Worm (Caenorhabditis elegans) whole organism, mixed stage, embryonic: ENCODE results near the gene C47D12.2.
A peak's percentile ranks its signal among the peaks of the same experiment; 100 is the strongest.

Experiments used
- M03D4.4 ChIP-seq: sonication (generic microtip); optimal IDR thresholded peaks from 2 replicates; lab custom pipeline; 2017; ENCODE audit warnings: mild to moderate bottlenecking, missing genetic modification characterization, missing compliant biosample characterization
- bed-3 ChIP-seq: fragments of 200-800 bp; sonication (Bioruptor generic); optimal IDR thresholded peaks from 3 replicates; lab custom pipeline; 2018; ENCODE audit warnings: mild to moderate bottlenecking, missing genetic modification characterization, moderate library complexity, missing compliant biosample characterization
- blmp-1 ChIP-seq: fragments of 150-350 bp; optimal IDR thresholded peaks from 2 replicates; lab custom pipeline; 2014; ENCODE audit warnings: missing biosample characterization, missing genetic modification characterization
- ceh-39 ChIP-seq: fragments of 150-350 bp; optimal IDR thresholded peaks from 2 replicates; lab custom pipeline; 2014; ENCODE audit warnings: missing biosample characterization, missing genetic modification characterization
- ceh-43 ChIP-seq: fragments of 200-800 bp; sonication (Bioruptor generic); optimal IDR thresholded peaks from 2 replicates; lab custom pipeline; 2018; ENCODE audit warnings: mild to moderate bottlenecking, missing genetic modification characterization, moderate library complexity, missing compliant biosample characterization
- ceh-83 ChIP-seq: fragments of 200-800 bp; sonication (Bioruptor generic); optimal IDR thresholded peaks from 2 replicates; lab custom pipeline; 2018; ENCODE audit warnings: mild to moderate bottlenecking, missing genetic modification characterization, missing compliant biosample characterization
- ces-1 ChIP-seq: fragments of 150-350 bp; optimal IDR thresholded peaks from 2 replicates; lab custom pipeline; 2014; ENCODE audit warnings: missing biosample characterization, missing genetic modification reagents, missing genetic modification characterization
- cnd-1 ChIP-seq: fragments of 200-800 bp; sonication (Bioruptor generic); optimal IDR thresholded peaks from 2 replicates; lab custom pipeline; 2018; ENCODE audit warnings: mild to moderate bottlenecking, missing genetic modification characterization, missing compliant biosample characterization
- drap-1 ChIP-seq: fragments of 200-800 bp; sonication (Bioruptor generic); optimal IDR thresholded peaks from 3 replicates; lab custom pipeline; 2018; ENCODE audit warnings: mild to moderate bottlenecking, missing genetic modification characterization, missing compliant biosample characterization
- elt-1 ChIP-seq: sonication (generic microtip); optimal IDR thresholded peaks from 2 replicates; lab custom pipeline; 2017; ENCODE audit warnings: missing genetic modification characterization, mild to moderate bottlenecking, missing compliant biosample characterization, antibody characterized with exemption, moderate library complexity, borderline replicate concordance; ENCODE audit not compliant: insufficient read depth
- elt-3 ChIP-seq: fragments of 150-350 bp; optimal IDR thresholded peaks from 2 replicates; lab custom pipeline; 2014; ENCODE audit warnings: missing biosample characterization, missing genetic modification characterization
- flh-1 ChIP-seq: fragments of 200-800 bp; sonication (Bioruptor generic); optimal IDR thresholded peaks from 2 replicates; lab custom pipeline; 2018; ENCODE audit warnings: mild to moderate bottlenecking, missing genetic modification characterization, moderate library complexity, missing compliant biosample characterization
- ham-2 ChIP-seq: fragments of 200-800 bp; sonication (Bioruptor generic); optimal IDR thresholded peaks from 2 replicates; lab custom pipeline; 2018; ENCODE audit warnings: mild to moderate bottlenecking, missing genetic modification characterization, missing compliant biosample characterization
- hlh-1 ChIP-seq: fragments of 150-350 bp; optimal IDR thresholded peaks from 2 replicates; lab custom pipeline; 2014; ENCODE audit warnings: missing biosample characterization, missing genetic modification reagents, missing genetic modification characterization
- lin-13 ChIP-seq: fragments of 150-350 bp; optimal IDR thresholded peaks from 2 replicates; lab custom pipeline; 2014; ENCODE audit warnings: missing biosample characterization, missing genetic modification characterization
- lin-32 ChIP-seq: fragments of 200-800 bp; sonication (Bioruptor generic); optimal IDR thresholded peaks from 2 replicates; lab custom pipeline; 2018; ENCODE audit warnings: mild to moderate bottlenecking, missing genetic modification characterization, missing compliant biosample characterization
- lsy-2 ChIP-seq: fragments of 150-350 bp; optimal IDR thresholded peaks from 2 replicates; lab custom pipeline; 2014; ENCODE audit warnings: missing biosample characterization, missing genetic modification characterization
- mab-5 ChIP-seq: fragments of 150-350 bp; optimal IDR thresholded peaks from 2 replicates; lab custom pipeline; 2014; ENCODE audit warnings: missing biosample characterization, missing genetic modification characterization
- mep-1 ChIP-seq: fragments of 150-350 bp; optimal IDR thresholded peaks from 2 replicates; lab custom pipeline; 2017; ENCODE audit warnings: missing biosample characterization, missing genetic modification reagents, missing genetic modification characterization, inconsistent platforms
- mls-2 ChIP-seq: sonication (generic microtip); optimal IDR thresholded peaks from 2 replicates; lab custom pipeline; 2016; ENCODE audit warnings: mild to moderate bottlenecking, missing genetic modification characterization, moderate library complexity, missing compliant biosample characterization
- nhr-12 ChIP-seq: fragments of 150-350 bp; optimal IDR thresholded peaks from 2 replicates; lab custom pipeline; 2014; ENCODE audit warnings: missing biosample characterization, missing genetic modification characterization
- nhr-2 ChIP-seq: fragments of 150-350 bp; optimal IDR thresholded peaks from 2 replicates; lab custom pipeline; 2014; ENCODE audit warnings: missing biosample characterization, missing genetic modification characterization
- nhr-237 ChIP-seq: fragments of 150-350 bp; optimal IDR thresholded peaks from 2 replicates; lab custom pipeline; 2014; ENCODE audit warnings: missing biosample characterization, missing genetic modification characterization
- nhr-28 ChIP-seq: fragments of 150-350 bp; optimal IDR thresholded peaks from 2 replicates; lab custom pipeline; 2014; ENCODE audit warnings: missing biosample characterization, missing genetic modification characterization
- nhr-76 ChIP-seq: sonication (generic microtip); optimal IDR thresholded peaks from 2 replicates; lab custom pipeline; 2017; ENCODE audit warnings: missing biosample characterization, missing genetic modification characterization
- pha-4 ChIP-seq: fragments of 150-350 bp; optimal IDR thresholded peaks from 2 replicates; lab custom pipeline; 2018; ENCODE audit warnings: missing biosample characterization, missing genetic modification reagents, missing genetic modification characterization
- sem-2 ChIP-seq: fragments of 200-800 bp; sonication (Bioruptor generic); optimal IDR thresholded peaks from 2 replicates; lab custom pipeline; 2018; ENCODE audit warnings: mild to moderate bottlenecking, missing genetic modification characterization, missing compliant biosample characterization
- snpc-4 ChIP-seq: fragments of 150-350 bp; optimal IDR thresholded peaks from 2 replicates; lab custom pipeline; 2014; ENCODE audit warnings: missing biosample characterization, missing genetic modification characterization
- sptf-1 ChIP-seq: sonication (generic microtip); optimal IDR thresholded peaks from 2 replicates; lab custom pipeline; 2017; ENCODE audit warnings: mild to moderate bottlenecking, missing genetic modification characterization, moderate library complexity, missing compliant biosample characterization
- tbx-8 ChIP-seq: fragments of 200-800 bp; sonication (Bioruptor generic); optimal IDR thresholded peaks from 2 replicates; lab custom pipeline; 2018; ENCODE audit warnings: mild to moderate bottlenecking, missing genetic modification characterization, moderate library complexity, missing compliant biosample characterization
- unc-120 ChIP-seq: sonication (generic microtip); optimal IDR thresholded peaks from 2 replicates; lab custom pipeline; 2017; ENCODE audit warnings: missing genetic modification characterization, missing compliant biosample characterization; ENCODE audit not compliant: poor library complexity, severe bottlenecking
- unc-39 ChIP-seq: fragments of 150-350 bp; optimal IDR thresholded peaks from 2 replicates; lab custom pipeline; 2014; ENCODE audit warnings: missing biosample characterization, missing genetic modification characterization
- unc-62 ChIP-seq: fragments of 150-350 bp; optimal IDR thresholded peaks from 2 replicates; lab custom pipeline; 2014; ENCODE audit warnings: missing biosample characterization, missing genetic modification reagents, missing genetic modification characterization
- zip-8 ChIP-seq: fragments of 150-350 bp; optimal IDR thresholded peaks from 2 replicates; lab custom pipeline; 2014; ENCODE audit warnings: missing biosample characterization, missing genetic modification characterization
- ztf-11 ChIP-seq: fragments of 150-350 bp; optimal IDR thresholded peaks from 2 replicates; lab custom pipeline; 2014; ENCODE audit warnings: missing biosample characterization, missing genetic modification characterization

Gene C47D12.2

ce11 chrII:11635745-11636161, 40.4 kb upstream of the C47D12.2 start:
- peak; percentile 97 for TF ChIP-seq unc-62 (GFP tag; lab: Kevin White, UChicago)
- no peak for TF ChIP-seq elt-3 (tag; lab: Kevin White, UChicago)
- TF ChIP-seq bed-3 (GFP tag; lab: Kevin White, UChicago) = peak; percentile 6
- no peak for TF ChIP-seq nhr-12 (tag; lab: Kevin White, UChicago)
- TF ChIP-seq unc-39 = no peak
- TF ChIP-seq zip-8 (tag; lab: Kevin White, UChicago) = peak; percentile 32
- TF ChIP-seq unc-120 (tag; lab: Kevin White, UChicago) = peak; percentile 61
- peak; percentile 62 for TF ChIP-seq mep-1 (tag; lab: Kevin White, UChicago)
- peak; percentile 52 for TF ChIP-seq lsy-2 (tag; lab: Kevin White, UChicago)
- TF ChIP-seq M03D4.4 = no peak
- TF ChIP-seq mab-5 = peak; percentile 36
- no peak for TF ChIP-seq drap-1 (GFP tag; lab: Kevin White, UChicago)
- no peak for TF ChIP-seq flh-1
- TF ChIP-seq hlh-1 (tag; lab: Kevin White, UChicago) = peak; percentile 97
- TF ChIP-seq snpc-4 (tag; lab: Kevin White, UChicago) = no peak
- peak; percentile 83 for TF ChIP-seq ces-1 (GFP tag; lab: Kevin White, UChicago)
- peak; percentile 61 for TF ChIP-seq nhr-28 (tag; lab: Kevin White, UChicago)
- peak; percentile 73 for TF ChIP-seq sptf-1 (tag; lab: Kevin White, UChicago)
- TF ChIP-seq ceh-43 (GFP tag; lab: Kevin White, UChicago) = peak; percentile 13
- peak; percentile 89 for TF ChIP-seq nhr-2 (tag; lab: Kevin White, UChicago)
- no peak for TF ChIP-seq ceh-83
- TF ChIP-seq mls-2 (tag; lab: Kevin White, UChicago) = peak; percentile 60
- peak; percentile 44 for TF ChIP-seq tbx-8
- TF ChIP-seq lin-32 = peak; percentile 95
- TF ChIP-seq ham-2 (GFP tag; lab: Kevin White, UChicago) = peak; percentile 98
- TF ChIP-seq ceh-39 (tag; lab: Kevin White, UChicago) = peak; percentile 85
- peak; percentile 85 for TF ChIP-seq ztf-11
- TF ChIP-seq sem-2 (GFP tag; lab: Kevin White, UChicago) = no peak
- TF ChIP-seq lin-13 (tag; lab: Kevin White, UChicago) = no peak
- peak; percentile 83 for TF ChIP-seq nhr-237 (tag; lab: Kevin White, UChicago)
- TF ChIP-seq blmp-1 (tag; lab: Kevin White, UChicago) = peak; percentile 55
- peak; percentile 94 for TF ChIP-seq cnd-1 (tag; lab: Kevin White, UChicago)
- TF ChIP-seq pha-4 = peak; percentile 31
- no peak for TF ChIP-seq elt-1 (tag; lab: Kevin White, UChicago)
- TF ChIP-seq nhr-76 = no peak

- TF ChIP-seq nhr-12 (tag; lab: Kevin White, UChicago) (no peak), hlh-1 (tag; lab: Kevin White, UChicago) (peak; percentile 16), sptf-1 (tag; lab: Kevin White, UChicago) (peak; percentile 51)
Observed at ce11 chrII:11636617-11637016, 39.5 kb upstream of the C47D12.2 start.

ce11 chrII:11637189-11637754, 38.8 kb upstream of the C47D12.2 start:
- TF ChIP-seq zip-8 (tag; lab: Kevin White, UChicago) (no peak), ceh-43 (GFP tag; lab: Kevin White, UChicago) (peak; percentile 26), cnd-1 (tag; lab: Kevin White, UChicago) (no peak), nhr-12 (tag; lab: Kevin White, UChicago) (no peak), bed-3 (GFP tag; lab: Kevin White, UChicago) (no peak), mep-1 (tag; lab: Kevin White, UChicago) (no peak), lsy-2 (tag; lab: Kevin White, UChicago) (peak; percentile 12), ces-1 (GFP tag; lab: Kevin White, UChicago) (peak; percentile 83), lin-13 (tag; lab: Kevin White, UChicago) (no peak), lin-32 (no peak), unc-39 (no peak), mls-2 (tag; lab: Kevin White, UChicago) (peak; percentile 28), nhr-237 (tag; lab: Kevin White, UChicago) (peak; percentile 39), sptf-1 (tag; lab: Kevin White, UChicago) (no peak), unc-62 (GFP tag; lab: Kevin White, UChicago) (no peak)
